Worm (Caenorhabditis elegans) whole organism, L1 larva: ENCODE results near the gene valv-1.

ENCODE experiments used
- ama-1 ChIP-seq: fragments of 150-350 bp; optimal IDR thresholded peaks from 2 replicates; lab custom pipeline; 2014
- elt-3 ChIP-seq, 6 experiments: fragments of 150-350 bp in 1 of 6; sonication (generic microtip); optimal IDR thresholded peaks; 2 replicates each; lab custom pipeline; 2017 to 2018; ENCODE audit warnings: missing biosample characterization in 6 of 6, missing genetic modification characterization in 6 of 6, inconsistent platforms in 1 of 6
- lin-13 ChIP-seq: fragments of 150-350 bp; optimal IDR thresholded peaks from 2 replicates; lab custom pipeline; 2014; ENCODE audit warnings: missing biosample characterization, missing genetic modification reagents, missing genetic modification characterization
- lin-15B ChIP-seq: fragments of 150-350 bp; sonication (generic microtip); optimal IDR thresholded peaks from 3 replicates; lab custom pipeline; 2014; ENCODE audit warnings: missing biosample characterization, missing genetic modification characterization
- mep-1 ChIP-seq: fragments of 150-350 bp; optimal IDR thresholded peaks from 2 replicates; lab custom pipeline; 2014; ENCODE audit warnings: missing biosample characterization, missing genetic modification characterization
- nhr-12 ChIP-seq: sonication (generic microtip); optimal IDR thresholded peaks from 2 replicates; lab custom pipeline; 2017; ENCODE audit warnings: missing biosample characterization, missing genetic modification characterization
- nhr-28 ChIP-seq: fragments of 150-350 bp; optimal IDR thresholded peaks from 2 replicates; lab custom pipeline; 2014; ENCODE audit warnings: missing biosample characterization, missing genetic modification characterization
- sox-4 ChIP-seq: sonication (generic microtip); optimal IDR thresholded peaks from 2 replicates; lab custom pipeline; 2016; ENCODE audit warnings: missing genetic modification characterization, missing compliant biosample characterization
- ztf-11 ChIP-seq, 2 experiments: sonication (generic microtip); optimal IDR thresholded peaks; 2 replicates each; lab custom pipeline; 2016 to 2017; ENCODE audit warnings: missing genetic modification characterization in 2 of 2, missing biosample characterization in 1 of 2, missing compliant biosample characterization in 1 of 2

DNA sequence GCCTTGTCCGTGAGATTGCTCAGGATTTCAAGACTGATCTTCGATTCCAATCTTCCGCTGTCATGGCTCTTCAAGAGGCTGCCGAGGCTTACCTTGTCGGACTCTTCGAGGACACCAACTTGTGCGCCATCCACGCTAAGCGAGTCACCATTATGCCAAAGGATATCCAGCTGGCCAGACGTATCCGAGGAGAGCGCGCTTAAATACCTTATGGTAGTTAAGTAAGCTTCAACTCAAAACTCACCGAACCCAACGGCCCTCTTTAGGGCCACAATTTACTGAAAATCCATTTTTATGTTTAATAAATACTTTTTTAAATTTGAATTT is 43.3 kb upstream of the valv-1 start:
- TF ChIP-seq lin-15B (no peak), elt-3 (tag; optimal IDR thresholded peaks at IDR 0.05; lab: Kevin White, UChicago) (no peak), nhr-28 (tag; lab: Kevin White, UChicago) (no peak), sox-4 (tag; lab: Kevin White, UChicago) (no peak), mep-1 (tag; lab: Kevin White, UChicago) (no peak), ama-1 (lab: Kevin White, UChicago) (no peak), nhr-12 (tag; lab: Kevin White, UChicago) (no peak), ztf-11 (tag; optimal IDR thresholded peaks at IDR 0.05; lab: Kevin White, UChicago) (no peak), lin-13 (GFP tag; lab: Kevin White, UChicago) (no peak)
